Worm (Caenorhabditis elegans) whole organism, young adult: ENCODE measurements around the gene gpa-11.

ENCODE experiments used
- B0019.2 ChIP-seq: fragments of 200-800 bp; sonication (Bioruptor generic); conservative IDR thresholded peaks from 2 replicates; pipeline ENCODE4 v1.3.6; 2022; ENCODE audit warnings: missing genetic modification reagents, missing genetic modification characterization, missing compliant biosample characterization
- B0035.1 ChIP-seq: sonication (generic microtip); optimal IDR thresholded peaks from 2 replicates; lab custom pipeline; 2016; ENCODE audit warnings: missing genetic modification characterization, mild to moderate bottlenecking, missing compliant biosample characterization, missing genotype, missing genetic modification reagents
- C17E4.6 ChIP-seq: fragments of 200-800 bp; sonication (Bioruptor generic); IDR thresholded peaks from 2 replicates; pipeline ENCODE4 v1.3.6; 2022; ENCODE audit warnings: missing genetic modification reagents, missing genetic modification characterization, missing compliant biosample characterization
- D2030.7 ChIP-seq: fragments of 200-800 bp; sonication (Bioruptor generic); IDR thresholded peaks from 2 replicates; pipeline ENCODE4 v1.3.6; 2022; ENCODE audit warnings: missing genetic modification reagents, missing genetic modification characterization, missing compliant biosample characterization
- F22D6.2 ChIP-seq: sonication (generic microtip); optimal IDR thresholded peaks from 2 replicates; lab custom pipeline; 2016; ENCODE audit warnings: mild to moderate bottlenecking, missing genetic modification characterization, missing compliant biosample characterization
- F37B4.10 ChIP-seq: fragments of 200-800 bp; sonication (Bioruptor generic); IDR thresholded peaks from 2 replicates; pipeline ENCODE4 v1.3.6; 2022; ENCODE audit warnings: missing genetic modification characterization, missing compliant biosample characterization
- F57A8.1 ChIP-seq: fragments of 200-800 bp; sonication (Bioruptor generic); optimal IDR thresholded peaks from 2 replicates; lab custom pipeline; 2018; ENCODE audit warnings: mild to moderate bottlenecking, missing genetic modification characterization, moderate library complexity, missing compliant biosample characterization
- Y53F4B.3 ChIP-seq: fragments of 200-800 bp; sonication (Bioruptor generic); IDR thresholded peaks from 2 replicates; pipeline ENCODE4 v1.3.6; 2022; ENCODE audit warnings: missing genetic modification reagents, missing genetic modification characterization, missing compliant biosample characterization
- Y79H2A.3 ChIP-seq: fragments of 200-800 bp; sonication (Bioruptor generic); conservative IDR thresholded peaks from 2 replicates; pipeline ENCODE4 v1.3.6; 2022; ENCODE audit warnings: missing genetic modification reagents, missing genetic modification characterization, missing compliant biosample characterization
- ZK185.1 ChIP-seq: sonication (generic microtip); optimal IDR thresholded peaks from 2 replicates; lab custom pipeline; 2016; ENCODE audit warnings: mild to moderate bottlenecking, missing genetic modification characterization, missing compliant biosample characterization; ENCODE audit not compliant: poor library complexity, severe bottlenecking
- akir-1 ChIP-seq: fragments of 200-800 bp; sonication (Bioruptor generic); optimal IDR thresholded peaks from 2 replicates; lab custom pipeline; 2018; ENCODE audit warnings: mild to moderate bottlenecking, missing genetic modification characterization, moderate library complexity, missing compliant biosample characterization
- ama-1 ChIP-seq, 3 experiments: fragments of 150-350 bp in 1 of 3; sonication (generic microtip) in 2 of 3; optimal IDR thresholded peaks; 2 replicates each; lab custom pipeline; 2014 to 2018; ENCODE audit warnings: missing biosample characterization in 2 of 3, missing genetic modification characterization in 2 of 3, missing genetic modification reagents in 2 of 3
- atf-7 ChIP-seq: sonication (generic microtip); optimal IDR thresholded peaks from 2 replicates; lab custom pipeline; 2017; ENCODE audit warnings: mild to moderate bottlenecking, missing genetic modification characterization, missing compliant biosample characterization
- attf-3 ChIP-seq: fragments of 200-800 bp; sonication (Bioruptor generic); conservative IDR thresholded peaks from 2 replicates; pipeline ENCODE4 v1.3.6; 2022; ENCODE audit warnings: missing genetic modification reagents, missing genetic modification characterization, missing compliant biosample characterization
- bed-1 ChIP-seq: fragments of 200-800 bp; sonication (Bioruptor generic); IDR thresholded peaks from 2 replicates; pipeline ENCODE4 v1.3.6; 2022; ENCODE audit warnings: missing genetic modification reagents, missing genetic modification characterization, missing compliant biosample characterization
- cebp-2 ChIP-seq: fragments of 200-800 bp; sonication (Bioruptor generic); IDR thresholded peaks from 2 replicates; pipeline ENCODE4 v1.3.6; 2022; ENCODE audit warnings: missing genetic modification characterization, missing compliant biosample characterization
- ceh-100 ChIP-seq: fragments of 200-800 bp; sonication (Bioruptor generic); IDR thresholded peaks from 2 replicates; pipeline ENCODE4 v1.3.6; 2022; ENCODE audit warnings: missing genetic modification reagents, missing genetic modification characterization, missing compliant biosample characterization
- ceh-27 ChIP-seq: fragments of 200-800 bp; sonication (Bioruptor generic); optimal IDR thresholded peaks from 2 replicates; lab custom pipeline; 2018; ENCODE audit warnings: mild to moderate bottlenecking, missing genetic modification characterization, moderate library complexity, missing compliant biosample characterization
- ceh-58 ChIP-seq: fragments of 200-800 bp; sonication (Bioruptor generic); IDR thresholded peaks from 2 replicates; pipeline ENCODE4 v1.3.6; 2022; ENCODE audit warnings: missing genetic modification characterization, missing compliant biosample characterization
- dox-1 ChIP-seq: fragments of 200-800 bp; sonication (Bioruptor generic); IDR thresholded peaks from 2 replicates; pipeline ENCODE4 v1.3.6; 2022; ENCODE audit warnings: missing genetic modification reagents, missing genetic modification characterization, missing compliant biosample characterization
- dpff-1 ChIP-seq: sonication (generic microtip); optimal IDR thresholded peaks from 2 replicates; lab custom pipeline; 2017; ENCODE audit warnings: mild to moderate bottlenecking, missing genetic modification characterization, missing compliant biosample characterization
- efl-1 ChIP-seq: fragments of 150-350 bp; optimal IDR thresholded peaks from 2 replicates; lab custom pipeline; 2014; ENCODE audit warnings: missing biosample characterization, missing genetic modification reagents, missing genetic modification characterization
- egl-18 ChIP-seq: fragments of 200-800 bp; sonication (Bioruptor generic); IDR thresholded peaks from 2 replicates; pipeline ENCODE4 v1.3.6; 2022; ENCODE audit warnings: missing genetic modification reagents, missing genetic modification characterization, missing compliant biosample characterization
- egrh-3 ChIP-seq: fragments of 200-800 bp; sonication (Bioruptor generic); IDR thresholded peaks from 2 replicates; pipeline ENCODE4 v1.3.6; 2022; ENCODE audit warnings: missing genetic modification reagents, missing genetic modification characterization, missing compliant biosample characterization
- gei-17 ChIP-seq: fragments of 200-800 bp; sonication (Bioruptor generic); optimal IDR thresholded peaks from 2 replicates; lab custom pipeline; 2018; ENCODE audit warnings: mild to moderate bottlenecking, missing genetic modification characterization, missing compliant biosample characterization
- him-1 ChIP-seq: sonication (generic microtip); optimal IDR thresholded peaks from 2 replicates; lab custom pipeline; 2016; ENCODE audit warnings: missing genotype, missing genetic modification reagents, missing genetic modification characterization, missing compliant biosample characterization
- hmg-1.2 ChIP-seq: fragments of 200-800 bp; sonication (Bioruptor generic); IDR thresholded peaks from 2 replicates; pipeline ENCODE4 v1.3.6; 2022; ENCODE audit warnings: missing genetic modification reagents, missing genetic modification characterization, missing compliant biosample characterization
- lin-35 ChIP-seq, 3 experiments: fragments of 150-350 bp in 2 of 3; sonication (generic microtip) in 1 of 3; optimal IDR thresholded peaks; 2 replicates each; lab custom pipeline; 2014 to 2018; ENCODE audit warnings: missing biosample characterization in 3 of 3, missing genetic modification characterization in 3 of 3, missing genetic modification reagents in 3 of 3
- lin-40 ChIP-seq: sonication (generic microtip); optimal IDR thresholded peaks from 2 replicates; lab custom pipeline; 2016; ENCODE audit warnings: missing genetic modification characterization, mild to moderate bottlenecking, missing compliant biosample characterization, missing genotype, missing genetic modification reagents
- lsy-27 ChIP-seq: sonication (generic microtip); optimal IDR thresholded peaks from 2 replicates; lab custom pipeline; 2017; ENCODE audit warnings: missing genetic modification characterization, mild to moderate bottlenecking, missing compliant biosample characterization, antibody characterized with exemption, missing genotype, borderline replicate concordance; ENCODE audit not compliant: insufficient read depth
- madf-10 ChIP-seq: sonication (generic microtip); optimal IDR thresholded peaks from 2 replicates; lab custom pipeline; 2016; ENCODE audit warnings: mild to moderate bottlenecking, missing genetic modification characterization, missing compliant biosample characterization
- madf-3 ChIP-seq: fragments of 200-800 bp; sonication (Bioruptor generic); IDR thresholded peaks from 2 replicates; pipeline ENCODE4 v1.3.6; 2022; ENCODE audit warnings: missing genetic modification reagents, missing genetic modification characterization, missing compliant biosample characterization
- mcd-1 ChIP-seq: fragments of 200-800 bp; sonication (Bioruptor generic); IDR thresholded peaks from 2 replicates; pipeline ENCODE4 v1.3.6; 2022; ENCODE audit warnings: missing genetic modification reagents, missing genetic modification characterization, missing compliant biosample characterization
- mxl-1 ChIP-seq: sonication (generic microtip); optimal IDR thresholded peaks from 2 replicates; lab custom pipeline; 2016; ENCODE audit warnings: missing genetic modification characterization, missing compliant biosample characterization
- nfyb-1 ChIP-seq: fragments of 200-800 bp; sonication (Bioruptor generic); IDR thresholded peaks from 2 replicates; pipeline ENCODE4 v1.3.6; 2022; ENCODE audit warnings: missing genetic modification reagents, missing genetic modification characterization, missing compliant biosample characterization
- nhr-90 ChIP-seq: sonication (generic microtip); optimal IDR thresholded peaks from 2 replicates; lab custom pipeline; 2016; ENCODE audit warnings: missing genotype, mild to moderate bottlenecking, missing genetic modification characterization, missing compliant biosample characterization
- rcor-1 ChIP-seq: fragments of 200-800 bp; sonication (Bioruptor generic); IDR thresholded peaks from 2 replicates; pipeline ENCODE4 v1.3.6; 2022; ENCODE audit warnings: missing genetic modification reagents, missing genetic modification characterization, missing compliant biosample characterization
- rpc-1 ChIP-seq, 2 experiments: fragments of 150-350 bp in 1 of 2; sonication (generic microtip) in 1 of 2; optimal IDR thresholded peaks; 2 replicates each; lab custom pipeline; 2014 to 2018; ENCODE audit warnings: missing biosample characterization in 1 of 2, missing genetic modification characterization in 1 of 2, missing genetic modification reagents in 1 of 2, missing genotype in 1 of 2
- snpc-1.1 ChIP-seq: sonication (generic microtip); optimal IDR thresholded peaks from 2 replicates; lab custom pipeline; 2017; ENCODE audit warnings: missing genetic modification characterization, mild to moderate bottlenecking, missing compliant biosample characterization, antibody characterized with exemption, moderate library complexity, missing genotype, missing genetic modification reagents; ENCODE audit not compliant: insufficient read depth
- snpc-1.3 ChIP-seq: sonication (generic microtip); optimal IDR thresholded peaks from 2 replicates; lab custom pipeline; 2017; ENCODE audit warnings: missing genetic modification characterization, mild to moderate bottlenecking, missing compliant biosample characterization, antibody characterized with exemption, moderate library complexity, missing genotype, missing genetic modification reagents; ENCODE audit not compliant: insufficient read depth
- snpc-4 ChIP-seq, 5 experiments: fragments of 150-350 bp in 1 of 5; sonication (generic microtip) in 4 of 5; optimal IDR thresholded peaks; 2 replicates each; lab custom pipeline; 2014 to 2018; ENCODE audit warnings: missing genetic modification characterization in 5 of 5, missing biosample characterization in 3 of 5, antibody characterized with exemption in 2 of 5, mild to moderate bottlenecking in 2 of 5, missing compliant biosample characterization in 2 of 5, missing genotype in 2 of 5, moderate library complexity in 2 of 5, missing genetic modification reagents in 1 of 5
- sptf-2 ChIP-seq: fragments of 200-800 bp; sonication (Bioruptor generic); optimal IDR thresholded peaks from 2 replicates; lab custom pipeline; 2018; ENCODE audit warnings: mild to moderate bottlenecking, missing genetic modification characterization, missing compliant biosample characterization
- unc-62 ChIP-seq: fragments of 150-350 bp; optimal IDR thresholded peaks from 2 replicates; lab custom pipeline; 2014; ENCODE audit warnings: missing biosample characterization, missing genetic modification reagents, missing genetic modification characterization
- ztf-18 ChIP-seq: sonication (generic microtip); optimal IDR thresholded peaks from 2 replicates; lab custom pipeline; 2016; ENCODE audit warnings: missing genotype, mild to moderate bottlenecking, missing genetic modification characterization, missing compliant biosample characterization
- ztf-28 ChIP-seq: fragments of 200-800 bp; sonication (Bioruptor generic); IDR thresholded peaks from 2 replicates; pipeline ENCODE4 v1.3.6; 2022; ENCODE audit warnings: missing genetic modification reagents, missing genetic modification characterization, missing compliant biosample characterization
- ztf-3 ChIP-seq: fragments of 200-800 bp; sonication (Bioruptor generic); optimal IDR thresholded peaks from 2 replicates; lab custom pipeline; 2018; ENCODE audit warnings: mild to moderate bottlenecking, missing genetic modification characterization, missing compliant biosample characterization

gpa-11 gene

ce11 chrII:4299227-4299703, 52.3 kb downstream of the gpa-11 start, which contains the start of gene sco-1 (continued):
- no peak for TF ChIP-seq dpff-1 (tag; lab: Kevin White, UChicago)
- no peak for TF ChIP-seq nhr-90 (tag; lab: Kevin White, UChicago)
- peak; percentile 98 for TF ChIP-seq ceh-27
- TF ChIP-seq ztf-18 (tag; lab: Kevin White, UChicago): no peak
- TF ChIP-seq rpc-1 (optimal IDR thresholded peaks at IDR 0.05; lab: Kevin White, UChicago): no peak
- no peak for TF ChIP-seq rpc-1 (tag; optimal IDR thresholded peaks at IDR 0.05; lab: Kevin White, UChicago)
- peak; percentile 58; the same call in 1 of the 2 replicates for TF ChIP-seq Y53F4B.3
- no peak for TF ChIP-seq B0035.1 (tag; lab: Kevin White, UChicago)
- TF ChIP-seq C17E4.6: 0 out of 2 replicates have a peak, but pooled peaks have one; percentile 58
- TF ChIP-seq lin-35 (GFP tag; optimal IDR thresholded peaks at IDR 0.05; lab: Kevin White, UChicago): peak; percentile 19 to 88 (median 28)
- TF ChIP-seq hmg-1.2 (GFP tag; lab: Robert Waterston, UW): peak; percentile 68
- peak; percentile 70; the same call in 1 of the 2 replicates for TF ChIP-seq Y79H2A.3
- TF ChIP-seq cebp-2 (GFP tag; lab: Robert Waterston, UW): no peak
- TF ChIP-seq F22D6.2: peak; percentile 24
- peak; percentile 78 for TF ChIP-seq snpc-1.3 (tag; lab: Kevin White, UChicago)
- TF ChIP-seq nfyb-1 (GFP tag; lab: Robert Waterston, UW): peak; percentile 95
- no peak; the same call in 1 of the 2 replicates for TF ChIP-seq ztf-28 (GFP tag; lab: Robert Waterston, UW)
- TF ChIP-seq lsy-27 (tag; lab: Kevin White, UChicago): no peak
- TF ChIP-seq F37B4.10 (GFP tag; lab: Robert Waterston, UW): no peak
- TF ChIP-seq F57A8.1 (GFP tag; lab: Kevin White, UChicago): no peak
- peak; percentile 78 for TF ChIP-seq atf-7 (tag; lab: Kevin White, UChicago)
- TF ChIP-seq gei-17: peak; percentile 56
- TF ChIP-seq rcor-1 (GFP tag; lab: Robert Waterston, UW): peak; percentile 91
- TF ChIP-seq B0019.2 (GFP tag; lab: Robert Waterston, UW): peak; percentile 99
- TF ChIP-seq snpc-4 (GFP tag; optimal IDR thresholded peaks at IDR 0.05; lab: Kevin White, UChicago): peak; percentile 35
- TF ChIP-seq snpc-4 (tag; optimal IDR thresholded peaks at IDR 0.05; lab: Kevin White, UChicago): peak in 3 of 4 experiments; percentile 49 to 68 (median 54)
- peak; percentile 53 for TF ChIP-seq sptf-2 (GFP tag; lab: Kevin White, UChicago)
- peak; percentile 93 for TF ChIP-seq lin-40 (tag; lab: Kevin White, UChicago)
- no peak for TF ChIP-seq ama-1 (optimal IDR thresholded peaks at IDR 0.05; lab: Kevin White, UChicago)
- TF ChIP-seq ama-1 (GFP tag; optimal IDR thresholded peaks at IDR 0.05; lab: Kevin White, UChicago): no peak
- TF ChIP-seq attf-3 (GFP tag; lab: Robert Waterston, UW): peak; percentile 73
- peak; percentile 87 for TF ChIP-seq D2030.7 (GFP tag; lab: Robert Waterston, UW)
- no peak for TF ChIP-seq ZK185.1
- TF ChIP-seq efl-1 (GFP tag; lab: Kevin White, UChicago): peak; percentile 59
- TF ChIP-seq bed-1: no peak
- peak; percentile 95 for TF ChIP-seq dox-1
- TF ChIP-seq mxl-1 (tag; lab: Kevin White, UChicago): no peak
- peak; percentile 90 for TF ChIP-seq madf-3 (GFP tag; lab: Robert Waterston, UW)
- TF ChIP-seq ztf-3: no peak
- no peak for TF ChIP-seq unc-62 (GFP tag; lab: Kevin White, UChicago)
- TF ChIP-seq egl-18: 0 out of 2 replicates have a peak, but pooled peaks have one; percentile 29
- peak; percentile 91 for TF ChIP-seq mcd-1 (GFP tag; lab: Robert Waterston, UW)
- TF ChIP-seq akir-1 (GFP tag; lab: Kevin White, UChicago): peak; percentile 53
- TF ChIP-seq ceh-58 (GFP tag; lab: Robert Waterston, UW): no peak
- TF ChIP-seq snpc-1.1 (tag; lab: Kevin White, UChicago): peak; percentile 22
- TF ChIP-seq him-1 (tag; lab: Kevin White, UChicago): peak; percentile 13
- TF ChIP-seq ceh-100: peak; percentile 75
- TF ChIP-seq egrh-3 (GFP tag; lab: Robert Waterston, UW): peak; percentile 60
- peak; percentile 75 for TF ChIP-seq madf-10 (tag; lab: Kevin White, UChicago)
